Worm (Caenorhabditis elegans): ENCODE results near the gene F15H10.10.

F15H10.10 gene

ce11 chrV:10393708-10394107 lies 23.1 kb downstream of the F15H10.10 start:
- no peak for TF ChIP-seq ama-1 (optimal IDR thresholded peaks at IDR 0.05)
- TF ChIP-seq npax-4 (tag; optimal IDR thresholded peaks at IDR 0.05) = no peak
- TF ChIP-seq ceh-18 (tag; optimal IDR thresholded peaks at IDR 0.05) = no peak
- no peak for TF ChIP-seq fkh-10 (GFP tag; optimal IDR thresholded peaks at IDR 0.05)
- no peak for TF ChIP-seq odd-2 (tag; optimal IDR thresholded peaks at IDR 0.05)
- TF ChIP-seq pat-9 (tag; optimal IDR thresholded peaks at IDR 0.05) = no peak
- TF ChIP-seq madf-2 (tag; optimal IDR thresholded peaks at IDR 0.05) = no peak
- TF ChIP-seq che-1 (tag; optimal IDR thresholded peaks at IDR 0.05) = no peak
- no peak for TF ChIP-seq ceh-30 (tag; optimal IDR thresholded peaks at IDR 0.05)

- TF ChIP-seq ceh-19 (GFP tag; optimal IDR thresholded peaks at IDR 0.05) (no peak), lin-11 (tag; optimal IDR thresholded peaks at IDR 0.05) (no peak), ceh-2 (tag; optimal IDR thresholded peaks at IDR 0.05) (no peak), tbx-2 (tag; optimal IDR thresholded peaks at IDR 0.05) (no peak), ceh-30 (tag; optimal IDR thresholded peaks at IDR 0.05) (no peak), zip-5 (tag; optimal IDR thresholded peaks at IDR 0.05) (no peak), elt-2 (tag; optimal IDR thresholded peaks at IDR 0.05) (no peak), ztf-16 (tag; optimal IDR thresholded peaks at IDR 0.05) (no peak), sox-2 (GFP tag; IDR thresholded peaks at IDR 0.05) (no peak), sox-4 (tag; optimal IDR thresholded peaks at IDR 0.05) (no peak)
Observed at ce11 chrV:10388318-10388717, 28.5 kb downstream of the F15H10.10 start, which contains the start of gene AC3.5. TSS of gene AC3.5 (plus strand) at chrV:10388527.

ce11 chrV:10387412-10387811 lies 29.4 kb downstream of the F15H10.10 start:
- TF ChIP-seq elt-2 (tag; optimal IDR thresholded peaks at IDR 0.05) = no peak
- no peak for TF ChIP-seq T23F11.4 (GFP tag; optimal IDR thresholded peaks at IDR 0.05)
- no peak for TF ChIP-seq hlh-15 (tag; optimal IDR thresholded peaks at IDR 0.05)
- TF ChIP-seq sdc-2 (tag; optimal IDR thresholded peaks at IDR 0.05) = no peak
- TF ChIP-seq hlh-6 (tag; optimal IDR thresholded peaks at IDR 0.05) = no peak
- no peak for TF ChIP-seq lim-6 (tag; optimal IDR thresholded peaks at IDR 0.05)
- TF ChIP-seq ceh-6 (GFP tag; optimal IDR thresholded peaks at IDR 0.05) = no peak
- TF ChIP-seq sox-4 (tag; optimal IDR thresholded peaks at IDR 0.05) = no peak
- no peak for TF ChIP-seq unc-86 (tag; optimal IDR thresholded peaks at IDR 0.05)
- TF ChIP-seq fkh-6 (tag; optimal IDR thresholded peaks at IDR 0.05) = no peak
- no peak for TF ChIP-seq unc-42 (tag; optimal IDR thresholded peaks at IDR 0.05)
- no peak for TF ChIP-seq unc-3 (GFP tag; conservative IDR thresholded peaks at IDR 0.05)
- no peak for TF ChIP-seq unc-3 (tag; optimal IDR thresholded peaks at IDR 0.05)
- TF ChIP-seq sox-2 (GFP tag; IDR thresholded peaks at IDR 0.05) = no peak
- TF ChIP-seq ceh-45 (GFP tag; IDR thresholded peaks at IDR 0.05) = no peak
- no peak for TF ChIP-seq lin-11 (tag; optimal IDR thresholded peaks at IDR 0.05)
- no peak for TF ChIP-seq ceh-30 (tag; optimal IDR thresholded peaks at IDR 0.05)

- TF ChIP-seq ztf-16 (tag; optimal IDR thresholded peaks at IDR 0.05) = no peak
- no peak for TF ChIP-seq pros-1 (tag; optimal IDR thresholded peaks at IDR 0.05)
- no peak for TF ChIP-seq ceh-14 (tag; optimal IDR thresholded peaks at IDR 0.05)
- no peak for TF ChIP-seq C38D4.7 (GFP tag; optimal IDR thresholded peaks at IDR 0.05)
- TF ChIP-seq ceh-45 (GFP tag; IDR thresholded peaks at IDR 0.05) = no peak
- no peak for TF ChIP-seq T23F11.4 (GFP tag; optimal IDR thresholded peaks at IDR 0.05)
- no peak for TF ChIP-seq ceh-34 (tag; optimal IDR thresholded peaks at IDR 0.05)
- no peak for TF ChIP-seq Y22D7AL.16 (tag; optimal IDR thresholded peaks at IDR 0.05)
Observed at ce11 chrV:10383950-10384349, 32.9 kb downstream of the F15H10.10 start, which contains the start of gene spe-10. TSS of gene spe-10 (plus strand) at chrV:10384250.

- TF ChIP-seq pag-3 (tag; optimal IDR thresholded peaks at IDR 0.05; ENCODE audit: borderline replicate concordance) (no peak), Y22D7AL.16 (tag; optimal IDR thresholded peaks at IDR 0.05) (no peak), fkh-6 (tag; optimal IDR thresholded peaks at IDR 0.05) (no peak), ceh-6 (GFP tag; optimal IDR thresholded peaks at IDR 0.05) (no peak), eyg-1 (tag; optimal IDR thresholded peaks at IDR 0.05) (no peak)
Observed at ce11 chrV:10382142-10382541, 34.7 kb downstream of the F15H10.10 start, which contains the start of gene pqn-2. TSS of gene pqn-2 (plus strand) at chrV:10382442.
